Fruit fly (Drosophila melanogaster) whole organism, prepupa: ENCODE results near the gene CG14840.

Experiments used
- Blimp-1 ChIP-seq: fragments of 200-800 bp; sonication (Bioruptor generic); optimal IDR thresholded peaks from 3 replicates; lab custom pipeline; 2017; ENCODE audit warnings: missing biosample characterization, missing genetic modification characterization, mild to moderate bottlenecking, moderate library complexity, missing genetic modification reagents
- CG10631 ChIP-seq: fragments of 200-800 bp; sonication (Bioruptor generic); optimal IDR thresholded peaks from 2 replicates; lab custom pipeline; 2016; ENCODE audit warnings: missing biosample characterization, missing genetic modification characterization
- CG11294 ChIP-seq: fragments of 200-800 bp; sonication (Bioruptor generic); IDR thresholded peaks from 2 replicates; pipeline ENCODE4 v1.3.6; 2022; ENCODE audit warnings: missing biosample characterization, missing genetic modification characterization
- CG11762 ChIP-seq: fragments of 200-800 bp; sonication (Bioruptor generic); optimal IDR thresholded peaks from 3 replicates; lab custom pipeline; 2016; ENCODE audit warnings: missing biosample characterization, missing genetic modification characterization; ENCODE audit not compliant: insufficient read depth
- CG11902 ChIP-seq: fragments of 200-800 bp; sonication (Bioruptor generic); optimal IDR thresholded peaks from 3 replicates; lab custom pipeline; 2016; ENCODE audit warnings: missing biosample characterization, missing genetic modification characterization
- CG15336 ChIP-seq: fragments of 200-800 bp; sonication (Bioruptor generic); IDR thresholded peaks from 2 replicates; pipeline ENCODE4 v1.3.6; 2022; ENCODE audit warnings: missing biosample characterization, missing genetic modification characterization
- CG16779 ChIP-seq: fragments of 200-800 bp; sonication (Bioruptor generic); optimal IDR thresholded peaks from 3 replicates; lab custom pipeline; 2017; ENCODE audit warnings: missing biosample characterization, mild to moderate bottlenecking, missing genetic modification characterization
- CG3032 ChIP-seq: fragments of 200-800 bp; optimal IDR thresholded peaks from 2 replicates; lab custom pipeline; 2019; ENCODE audit warnings: missing biosample characterization, mild to moderate bottlenecking, missing genetic modification characterization, moderate library complexity
- CG31627 ChIP-seq: fragments of 200-800 bp; sonication (Bioruptor generic); optimal IDR thresholded peaks from 3 replicates; lab custom pipeline; 2016; ENCODE audit warnings: missing biosample characterization, missing genetic modification characterization
- CG32006 ChIP-seq: fragments of 200-800 bp; sonication (Bioruptor generic); optimal IDR thresholded peaks from 3 replicates; lab custom pipeline; 2017; ENCODE audit warnings: missing biosample characterization, mild to moderate bottlenecking, missing genetic modification characterization
- CG34406 ChIP-seq: fragments of 200-800 bp; sonication (Bioruptor generic); optimal IDR thresholded peaks from 3 replicates; lab custom pipeline; 2016; ENCODE audit warnings: missing biosample characterization, missing genetic modification characterization
- CG6163 ChIP-seq: fragments of 200-800 bp; sonication (Bioruptor generic); IDR thresholded peaks from 3 replicates; pipeline ENCODE4 v1.3.6; 2022; ENCODE audit warnings: missing biosample characterization, missing genetic modification characterization
- CG6276 ChIP-seq: fragments of 200-800 bp; sonication (Bioruptor generic); optimal IDR thresholded peaks from 2 replicates; lab custom pipeline; 2017; ENCODE audit warnings: missing biosample characterization, mild to moderate bottlenecking, missing genetic modification characterization
- CG6792 ChIP-seq: fragments of 200-800 bp; sonication (Bioruptor generic); optimal IDR thresholded peaks from 3 replicates; lab custom pipeline; 2016; ENCODE audit warnings: missing biosample characterization, missing genetic modification characterization
- CG6808 ChIP-seq: fragments of 200-800 bp; sonication (Bioruptor generic); optimal IDR thresholded peaks from 3 replicates; lab custom pipeline; 2017; ENCODE audit warnings: missing biosample characterization, missing genetic modification characterization, mild to moderate bottlenecking, moderate library complexity, missing genetic modification reagents
- CG6854 ChIP-seq: fragments of 200-800 bp; sonication (Bioruptor generic); optimal IDR thresholded peaks from 2 replicates; lab custom pipeline; 2017; ENCODE audit warnings: missing biosample characterization, mild to moderate bottlenecking, missing genetic modification characterization
- CG7368 ChIP-seq: fragments of 200-800 bp; sonication (Bioruptor generic); optimal IDR thresholded peaks from 3 replicates; lab custom pipeline; 2016; ENCODE audit warnings: missing biosample characterization, missing genetic modification characterization
- CG8632 ChIP-seq: fragments of 200-800 bp; sonication (Bioruptor generic); optimal IDR thresholded peaks from 3 replicates; lab custom pipeline; 2016; ENCODE audit warnings: missing biosample characterization, missing genetic modification characterization
- CG9139 ChIP-seq: fragments of 200-800 bp; sonication (Bioruptor generic); optimal IDR thresholded peaks from 3 replicates; lab custom pipeline; 2017; ENCODE audit warnings: missing biosample characterization, mild to moderate bottlenecking, missing genetic modification characterization
- Eip75B ChIP-seq: fragments of 200-800 bp; sonication (Bioruptor generic); optimal IDR thresholded peaks from 3 replicates; lab custom pipeline; 2016; ENCODE audit warnings: missing biosample characterization, missing genetic modification characterization
- Eip78C ChIP-seq: fragments of 200-800 bp; sonication (Bioruptor generic); peaks from one replicate; lab custom pipeline; 2016; ENCODE audit warnings: missing biosample characterization, missing genetic modification characterization
- Eip93F ChIP-seq: fragments of 200-800 bp; sonication (Bioruptor generic); optimal IDR thresholded peaks from 2 replicates; lab custom pipeline; 2016; ENCODE audit warnings: missing biosample characterization, mild to moderate bottlenecking, missing genetic modification characterization
- Ets21C ChIP-seq: fragments of 200-800 bp; sonication (Bioruptor generic); optimal IDR thresholded peaks from 3 replicates; lab custom pipeline; 2016; ENCODE audit warnings: missing biosample characterization, missing genetic modification characterization
- Ets96B ChIP-seq: fragments of 200-800 bp; optimal IDR thresholded peaks from 2 replicates; lab custom pipeline; 2019; ENCODE audit warnings: missing biosample characterization, mild to moderate bottlenecking, missing genetic modification characterization, moderate library complexity
- Gug ChIP-seq: fragments of 200-800 bp; sonication (Bioruptor generic); IDR thresholded peaks from 2 replicates; pipeline ENCODE4 v1.3.6; 2022; ENCODE audit warnings: missing biosample characterization, missing genetic modification characterization
- Hr38 ChIP-seq: sonication (Bioruptor generic); optimal IDR thresholded peaks from 2 replicates; lab custom pipeline; 2016; ENCODE audit warnings: missing biosample characterization, missing genetic modification characterization
- Hr39 ChIP-seq: fragments of 200-800 bp; sonication (Bioruptor generic); optimal IDR thresholded peaks from 2 replicates; lab custom pipeline; 2016; ENCODE audit warnings: missing biosample characterization, missing genetic modification characterization
- Hr4 ChIP-seq: fragments of 200-800 bp; sonication (Bioruptor generic); optimal IDR thresholded peaks from 3 replicates; lab custom pipeline; 2016; ENCODE audit warnings: missing biosample characterization, missing genetic modification characterization
- Lpt ChIP-seq: fragments of 200-800 bp; sonication (Bioruptor generic); optimal IDR thresholded peaks from 3 replicates; lab custom pipeline; 2016; ENCODE audit warnings: missing biosample characterization, missing genetic modification characterization
- Met ChIP-seq: fragments of 200-800 bp; sonication (Bioruptor generic); optimal IDR thresholded peaks from 3 replicates; lab custom pipeline; 2016; ENCODE audit warnings: missing biosample characterization, missing genetic modification characterization
- OdsH ChIP-seq: fragments of 200-800 bp; sonication (Bioruptor generic); optimal IDR thresholded peaks from 3 replicates; lab custom pipeline; 2016; ENCODE audit warnings: missing biosample characterization, missing genetic modification characterization
- Smox ChIP-seq: fragments of 200-800 bp; sonication (Bioruptor generic); optimal IDR thresholded peaks from 3 replicates; lab custom pipeline; 2016; ENCODE audit warnings: missing biosample characterization, missing genetic modification characterization
- Sox102F ChIP-seq: fragments of 200-800 bp; sonication (Bioruptor generic); optimal IDR thresholded peaks from 2 replicates; lab custom pipeline; 2016; ENCODE audit warnings: missing biosample characterization, mild to moderate bottlenecking, missing genetic modification characterization
- Sox14 ChIP-seq: fragments of 200-800 bp; sonication (Bioruptor generic); optimal IDR thresholded peaks from 3 replicates; lab custom pipeline; 2016; ENCODE audit warnings: missing biosample characterization, missing genetic modification characterization
- Sox15 ChIP-seq: fragments of 200-800 bp; sonication (Bioruptor generic); optimal IDR thresholded peaks from 3 replicates; lab custom pipeline; 2016; ENCODE audit warnings: missing biosample characterization, missing genetic modification characterization
- achi ChIP-seq: fragments of 200-800 bp; sonication (Bioruptor generic); optimal IDR thresholded peaks from 3 replicates; lab custom pipeline; 2016; ENCODE audit warnings: missing biosample characterization, missing genetic modification characterization
- acj6 ChIP-seq: fragments of 200-800 bp; sonication (Bioruptor generic); optimal IDR thresholded peaks from 3 replicates; lab custom pipeline; 2016; ENCODE audit warnings: missing biosample characterization, missing genetic modification characterization
- dac ChIP-seq: fragments of 200-800 bp; sonication (Bioruptor generic); optimal IDR thresholded peaks from 2 replicates; lab custom pipeline; 2017; ENCODE audit warnings: missing biosample characterization, mild to moderate bottlenecking, missing genetic modification characterization
- esn ChIP-seq: fragments of 200-800 bp; sonication (Bioruptor generic); optimal IDR thresholded peaks from 2 replicates; lab custom pipeline; 2016; ENCODE audit warnings: missing biosample characterization, mild to moderate bottlenecking, missing genetic modification characterization, moderate library complexity
- fd59A ChIP-seq: fragments of 200-800 bp; sonication (Bioruptor generic); optimal IDR thresholded peaks from 2 replicates; lab custom pipeline; 2017; ENCODE audit warnings: missing biosample characterization, mild to moderate bottlenecking, missing genetic modification characterization, missing genetic modification reagents
- fd85E ChIP-seq: fragments of 200-800 bp; sonication (Bioruptor generic); optimal IDR thresholded peaks from 3 replicates; lab custom pipeline; 2016; ENCODE audit warnings: missing biosample characterization, missing genetic modification characterization
- fkh ChIP-seq: fragments of 200-800 bp; sonication (Bioruptor generic); optimal IDR thresholded peaks from 3 replicates; lab custom pipeline; 2017; ENCODE audit warnings: missing biosample characterization, mild to moderate bottlenecking, missing genetic modification characterization, moderate library complexity
- lz ChIP-seq: fragments of 200-800 bp; sonication (Bioruptor generic); optimal IDR thresholded peaks from 3 replicates; lab custom pipeline; 2016; ENCODE audit warnings: missing biosample characterization, missing genetic modification characterization
- net ChIP-seq: fragments of 200-800 bp; sonication (Bioruptor generic); optimal IDR thresholded peaks from 3 replicates; lab custom pipeline; 2016; ENCODE audit warnings: missing biosample characterization, missing genetic modification characterization
- pdm3 ChIP-seq: fragments of 200-800 bp; sonication (Bioruptor generic); optimal IDR thresholded peaks from 3 replicates; lab custom pipeline; 2016; ENCODE audit warnings: missing biosample characterization, missing genetic modification characterization
- salr ChIP-seq, 2 experiments: fragments of 200-800 bp; sonication (Bioruptor generic); optimal IDR thresholded peaks; 3 replicates each; lab custom pipeline; 2016 to 2018; ENCODE audit warnings: missing biosample characterization in 2 of 2, missing genetic modification characterization in 2 of 2, mild to moderate bottlenecking in 1 of 2
- spab ChIP-seq: fragments of 200-800 bp; sonication (Bioruptor generic); optimal IDR thresholded peaks from 2 replicates; lab custom pipeline; 2017; ENCODE audit warnings: missing biosample characterization, mild to moderate bottlenecking, missing genetic modification characterization, missing genetic modification reagents
- ss ChIP-seq, 2 experiments: fragments of 200-800 bp; sonication (Bioruptor generic); optimal IDR thresholded peaks; 2 replicates in 1 of 2; 3 replicates in 1 of 2; lab custom pipeline; 2017 to 2018; ENCODE audit warnings: mild to moderate bottlenecking in 2 of 2, missing biosample characterization in 2 of 2, missing genetic modification characterization in 2 of 2, moderate library complexity in 1 of 2
- svp ChIP-seq: fragments of 200-800 bp; sonication (Bioruptor generic); peaks from one replicate; lab custom pipeline; 2016; ENCODE audit warnings: missing biosample characterization, missing genetic modification characterization
- topi ChIP-seq: fragments of 200-800 bp; sonication (Bioruptor generic); optimal IDR thresholded peaks from 3 replicates; lab custom pipeline; 2016; ENCODE audit warnings: missing biosample characterization, missing genetic modification characterization
- vri ChIP-seq: fragments of 200-800 bp; sonication (Bioruptor generic); optimal IDR thresholded peaks from 3 replicates; lab custom pipeline; 2016; ENCODE audit warnings: missing biosample characterization, mild to moderate bottlenecking, missing genetic modification characterization

CG14840 gene

DNA sequence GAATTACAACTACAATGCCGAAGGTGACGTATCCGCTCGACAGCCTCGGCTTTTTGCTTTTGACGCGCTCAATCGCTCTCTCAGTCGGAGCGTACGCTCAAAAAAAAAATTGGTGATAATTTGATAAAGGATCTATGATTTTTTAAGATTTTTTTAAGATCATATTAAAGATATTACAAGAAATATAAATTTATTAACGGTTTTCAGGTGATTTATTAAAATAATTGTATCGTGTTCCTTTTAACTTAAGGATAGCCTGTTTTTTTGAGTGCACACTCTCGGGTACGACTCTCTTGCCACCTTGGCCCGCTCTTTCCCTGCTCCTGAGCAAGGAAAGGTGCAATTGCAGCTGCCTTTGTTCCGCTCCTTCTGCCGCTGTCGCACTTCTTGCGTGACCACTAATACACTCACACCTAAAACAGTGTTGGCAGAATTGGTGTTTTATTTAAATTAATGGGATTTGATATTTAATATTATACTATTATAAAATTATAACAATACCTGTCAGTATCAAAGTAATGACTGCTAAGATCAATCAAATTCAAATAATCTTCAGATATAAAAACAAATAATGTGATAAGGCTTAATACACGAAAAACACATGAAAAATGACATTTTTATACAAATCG, 17.0 kb upstream of the CG14840 start:
- TF ChIP-seq dac (GFP tag; lab: Kevin White, UChicago), result peak; percentile 86
- peak; percentile 97 for TF ChIP-seq fd59A (GFP tag; lab: Kevin White, UChicago)
- peak; percentile 97 for TF ChIP-seq CG6792
- peak; percentile 97 for TF ChIP-seq CG10631 (GFP tag; lab: Kevin White, UChicago)
- TF ChIP-seq svp (GFP tag; lab: Kevin White, UChicago), result peak; percentile 95
- peak; percentile 95 for TF ChIP-seq CG34406 (GFP tag; lab: Kevin White, UChicago)
- peak; percentile 95 for TF ChIP-seq Sox102F (GFP tag; lab: Kevin White, UChicago)
- TF ChIP-seq Hr4, result peak; percentile 94
- TF ChIP-seq vri (GFP tag; lab: Kevin White, UChicago), result peak; percentile 94
- peak; percentile 99 for TF ChIP-seq CG15336 (GFP tag; lab: Robert Waterston, UW)
- TF ChIP-seq CG6276 (GFP tag; lab: Kevin White, UChicago), result peak; percentile 94
- peak; percentile 94 for TF ChIP-seq Eip93F (GFP tag; lab: Kevin White, UChicago)
- TF ChIP-seq pdm3, result peak; percentile 92
- TF ChIP-seq achi, result peak; percentile 97
- peak; percentile 98 for TF ChIP-seq CG6163 (GFP tag; lab: Robert Waterston, UW)
- peak; percentile 86 for TF ChIP-seq Blimp-1
- TF ChIP-seq lz, result peak; percentile 89
- peak; percentile 80 for TF ChIP-seq CG11902
- TF ChIP-seq CG11762 (GFP tag; lab: Kevin White, UChicago), result peak; percentile 92
- TF ChIP-seq Lpt (GFP tag; lab: Kevin White, UChicago), result peak; percentile 94
- peak; percentile 82 for TF ChIP-seq CG31627 (GFP tag; lab: Kevin White, UChicago)
- TF ChIP-seq CG7368 (GFP tag; lab: Kevin White, UChicago), result peak; percentile 94
- peak; percentile 97 for TF ChIP-seq CG32006
- TF ChIP-seq Smox (GFP tag; lab: Kevin White, UChicago), result peak; percentile 92
- peak; percentile 96 for TF ChIP-seq Gug
- peak; percentile 98 for TF ChIP-seq CG3032
- peak; percentile 98 for TF ChIP-seq ss (GFP tag; optimal IDR thresholded peaks at IDR 0.05; lab: Kevin White, UChicago)
- TF ChIP-seq CG8632, result peak; percentile 97
- TF ChIP-seq Ets21C, result peak; percentile 71
- TF ChIP-seq Eip78C (GFP tag; lab: Kevin White, UChicago), result peak; percentile 99
- TF ChIP-seq CG16779 (tag; lab: Kevin White, UChicago), result peak; percentile 93
- TF ChIP-seq Ets96B, result peak; percentile 99
- no peak for TF ChIP-seq Hr38 (GFP tag; lab: Kevin White, UChicago)
- peak; percentile 96 for TF ChIP-seq acj6
- peak; percentile 97 for TF ChIP-seq CG9139
- TF ChIP-seq CG11294, result peak; percentile 93
- peak; percentile 82 for TF ChIP-seq fd85E
- peak; percentile 96 for TF ChIP-seq net (GFP tag; lab: Kevin White, UChicago)
- peak; percentile 97 for TF ChIP-seq esn
- TF ChIP-seq Met, result peak; percentile 94
- TF ChIP-seq Eip75B (GFP tag; lab: Kevin White, UChicago), result peak; percentile 95
- peak; percentile 93 for TF ChIP-seq topi (GFP tag; lab: Kevin White, UChicago)
- peak; percentile 98 for TF ChIP-seq CG6808 (GFP tag; lab: Kevin White, UChicago)
- peak; percentile 94 for TF ChIP-seq CG6854 (GFP tag; lab: Kevin White, UChicago)
- TF ChIP-seq spab, result peak; percentile 97
- TF ChIP-seq salr (GFP tag; optimal IDR thresholded peaks at IDR 0.05; lab: Kevin White, UChicago), result peak; percentile 91 to 92
- peak; percentile 80 for TF ChIP-seq Hr39
- peak; percentile 97 for TF ChIP-seq OdsH (GFP tag; lab: Kevin White, UChicago)
- peak; percentile 89 for TF ChIP-seq Sox14
- no peak for TF ChIP-seq fkh
- TF ChIP-seq Sox15, result peak; percentile 78
